Fruit fly (Drosophila melanogaster): Measurements from ENCODE around the gene pum.

pum gene

DNA sequence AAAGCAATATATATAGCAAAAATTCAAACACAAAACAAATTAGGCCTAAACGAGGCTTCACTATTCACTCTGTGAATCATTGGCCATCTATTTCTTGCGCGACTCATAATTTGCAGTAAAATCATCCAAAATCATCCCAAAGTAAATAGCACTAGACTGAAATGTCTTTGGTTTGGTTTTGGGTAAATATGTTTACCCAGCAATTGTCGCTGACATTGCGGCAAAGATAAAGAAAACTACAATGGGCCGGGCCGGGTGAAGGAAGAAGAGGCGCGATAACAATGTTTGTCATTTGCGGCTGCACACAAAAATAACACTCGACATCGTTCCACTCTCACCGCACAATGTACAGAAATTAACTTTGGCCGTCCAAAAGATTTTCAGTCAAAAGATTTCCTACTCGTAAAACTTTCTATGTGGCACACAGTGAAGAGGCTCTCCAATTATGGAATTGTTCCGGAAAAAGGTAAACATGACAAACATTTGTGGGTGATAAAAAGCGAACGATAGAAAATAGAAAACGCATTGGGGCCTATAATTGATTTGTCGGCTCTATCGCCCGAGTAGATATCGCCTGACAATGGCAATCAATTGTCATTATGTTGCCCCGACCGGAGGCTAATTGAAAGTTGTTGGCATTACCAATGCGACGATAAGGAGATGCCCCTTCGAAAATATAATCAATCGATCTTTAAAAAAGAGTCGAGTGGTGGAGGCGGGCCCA is 110.4 kb downstream of the pum start (continued):
- peak; percentile 85 for TF ChIP-seq nau (GFP tag; optimal IDR thresholded peaks at IDR 0.05)
- TF ChIP-seq exex (tag; optimal IDR thresholded peaks at IDR 0.05): peak; percentile 76
- TF ChIP-seq CG3995 (GFP tag; optimal IDR thresholded peaks at IDR 0.05): peak; percentile 25
- TF ChIP-seq cad (GFP tag; optimal IDR thresholded peaks at IDR 0.05): no peak
- TF ChIP-seq CG14441 (GFP tag; IDR thresholded peaks at IDR 0.05): 0 out of 2 replicates have a peak, but pooled peaks have one; percentile 17
- TF ChIP-seq dimm (GFP tag; IDR thresholded peaks at IDR 0.05): no peak
- peak; percentile 79 for TF ChIP-seq CG5180 (GFP tag; optimal IDR thresholded peaks at IDR 0.05)
- no peak for TF ChIP-seq hth (optimal IDR thresholded peaks at IDR 0.05)
- TF ChIP-seq CG6791 (GFP tag; IDR thresholded peaks at IDR 0.05; ENCODE audit: partially characterized antibody): no peak
- peak; percentile 46 for TF ChIP-seq CG7928 (GFP tag; optimal IDR thresholded peaks at IDR 0.05)
- TF ChIP-seq pros (GFP tag; optimal IDR thresholded peaks at IDR 0.05): no peak
- peak; percentile 20; the same call in 1 of the 2 replicates for TF ChIP-seq CG1024 (GFP tag; IDR thresholded peaks at IDR 0.05)
- TF ChIP-seq CG2889 (GFP tag; IDR thresholded peaks at IDR 0.05): no peak
- peak; percentile 67 for TF ChIP-seq gem (tag; optimal IDR thresholded peaks at IDR 0.05)
- no peak for TF ChIP-seq CG16863 (GFP tag; optimal IDR thresholded peaks at IDR 0.05)
- peak; percentile 68 for TF ChIP-seq schlank (tag; optimal IDR thresholded peaks at IDR 0.05)
- TF ChIP-seq Elba2 (GFP tag; optimal IDR thresholded peaks at IDR 0.05): no peak
- no peak for TF ChIP-seq Dad (GFP tag; optimal IDR thresholded peaks at IDR 0.05)
- TF ChIP-seq CG8924 (tag; optimal IDR thresholded peaks at IDR 0.05): peak; percentile 53
- peak; percentile 83 for TF ChIP-seq Fer1 (GFP tag; optimal IDR thresholded peaks at IDR 0.05)
- TF ChIP-seq CG4854 (GFP tag; optimal IDR thresholded peaks at IDR 0.05): peak; percentile 39
- peak; percentile 57 for TF ChIP-seq CG6254 (GFP tag; optimal IDR thresholded peaks at IDR 0.05)
- TF ChIP-seq Chrac-16 (GFP tag; optimal IDR thresholded peaks at IDR 0.05): no peak
- peak; percentile 77 for TF ChIP-seq HHEX (GFP tag; optimal IDR thresholded peaks at IDR 0.05)
- peak; percentile 69; the same call in 1 of the 2 replicates for TF ChIP-seq HLH3B (GFP tag; IDR thresholded peaks at IDR 0.05)
- peak in 1 of 2 experiments; percentile 29 for TF ChIP-seq eve (GFP tag; optimal IDR thresholded peaks at IDR 0.05)
- TF ChIP-seq CG3407 (GFP tag; optimal IDR thresholded peaks at IDR 0.05): peak; percentile 68
- no peak for TF ChIP-seq CG3065 (GFP tag; optimal IDR thresholded peaks at IDR 0.05)
- TF ChIP-seq CG34376 (GFP tag; optimal IDR thresholded peaks at IDR 0.05): peak; percentile 49
- no peak for TF ChIP-seq insv (GFP tag; optimal IDR thresholded peaks at IDR 0.05)
- TF ChIP-seq CG14050 (GFP tag; IDR thresholded peaks at IDR 0.05): no peak
- TF ChIP-seq Neu2 (GFP tag; optimal IDR thresholded peaks at IDR 0.05; ENCODE audit: borderline replicate concordance): no peak
- peak; percentile 52 for TF ChIP-seq CG13424 (tag; optimal IDR thresholded peaks at IDR 0.05)
- peak; percentile 56 for TF ChIP-seq crol (GFP tag; IDR thresholded peaks at IDR 0.05)
- TF ChIP-seq Hey (tag; optimal IDR thresholded peaks at IDR 0.05): peak; percentile 41
- no peak for TF ChIP-seq Atf3 (GFP tag; optimal IDR thresholded peaks at IDR 0.05)
- TF ChIP-seq esg (GFP tag; conservative IDR thresholded peaks at IDR 0.05): no peak
- TF ChIP-seq br (optimal IDR thresholded peaks at IDR 0.05): no peak
- no peak for TF ChIP-seq zfh2 (GFP tag; optimal IDR thresholded peaks at IDR 0.05)
- TF ChIP-seq Hr3 (GFP tag; optimal IDR thresholded peaks at IDR 0.05): no peak
- no peak for TF ChIP-seq C15 (GFP tag; IDR thresholded peaks at IDR 0.05)
- TF ChIP-seq CG12299 (tag; optimal IDR thresholded peaks at IDR 0.05): peak; percentile 47
- TF ChIP-seq CG11696 (GFP tag; IDR thresholded peaks at IDR 0.05): peak; percentile 44; the same call in 1 of the 2 replicates
- TF ChIP-seq toy (GFP tag; IDR thresholded peaks at IDR 0.05): peak; percentile 49; the same call in 1 of the 2 replicates
- no peak for TF ChIP-seq CG6272 (GFP tag; IDR thresholded peaks at IDR 0.05)
- peak; percentile 74 for TF ChIP-seq Meics (GFP tag; optimal IDR thresholded peaks at IDR 0.05)
- TF ChIP-seq Oaz (GFP tag; IDR thresholded peaks at IDR 0.05): no peak
- peak; percentile 77 for TF ChIP-seq nerfin-1 (tag; optimal IDR thresholded peaks at IDR 0.05)
- TF ChIP-seq Aef1 (GFP tag; IDR thresholded peaks at IDR 0.05): no peak
- TF ChIP-seq CG11398 (GFP tag; optimal IDR thresholded peaks at IDR 0.05): no peak
- peak; percentile 20 for TF ChIP-seq trem (tag; optimal IDR thresholded peaks at IDR 0.05)
